Worm (Caenorhabditis elegans): ENCODE data around the gene fip-7.
"Not testable (repeated sequence)": the region's sequence is repeated elsewhere in the genome, so short reads cannot be mapped to it uniquely, and the experiment has no call there.

fip-7 gene

ce11 chrIV:16663591-16663990 lies 37.6 kb downstream of the fip-7 start:
- TF ChIP-seq unc-120 (tag; optimal IDR thresholded peaks at IDR 0.05; ENCODE audit: poor library complexity, severe bottlenecking) (peak; percentile 76), tbx-8 (GFP tag; optimal IDR thresholded peaks at IDR 0.05) (no peak), ces-1 (GFP tag; optimal IDR thresholded peaks at IDR 0.05) (peak; percentile 49), flh-1 (GFP tag; optimal IDR thresholded peaks at IDR 0.05) (no peak), ham-2 (GFP tag; optimal IDR thresholded peaks at IDR 0.05) (no peak), pha-4 (tag; optimal IDR thresholded peaks at IDR 0.05) (peak; percentile 57), lsy-2 (tag; optimal IDR thresholded peaks at IDR 0.05) (peak; percentile 16), hlh-1 (tag; optimal IDR thresholded peaks at IDR 0.05) (peak; percentile 64), lin-32 (GFP tag; optimal IDR thresholded peaks at IDR 0.05) (no peak), mep-1 (tag; optimal IDR thresholded peaks at IDR 0.05) (no peak)

DNA sequence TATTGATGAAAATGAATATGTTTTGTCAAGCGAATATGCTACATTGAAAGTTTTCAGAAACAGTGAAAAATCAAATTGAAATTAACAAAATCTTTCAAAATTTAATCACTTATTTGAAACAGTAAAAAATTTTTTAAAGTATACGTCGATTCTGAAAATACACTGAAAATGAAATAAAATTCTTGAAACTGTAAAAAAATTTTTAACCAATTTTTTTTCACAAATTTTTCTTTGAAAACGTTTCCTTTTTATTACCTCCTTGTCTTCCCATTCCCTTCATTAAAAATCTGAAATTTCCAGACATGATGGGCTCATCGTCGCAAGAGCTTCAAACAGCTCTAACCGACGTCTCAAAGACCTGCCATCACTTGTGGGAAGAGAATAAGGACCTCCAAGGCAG lies 38.0 kb downstream of the fip-7 start, which contains the start of gene sta-1:
TSS of gene sta-1 (plus strand) at position 301 of the 400 bp plus-strand sequence.
- not testable (repeated sequence) for TF ChIP-seq nhr-2, zip-8, mep-1 (tag; optimal IDR thresholded peaks at IDR 0.05)

Data from whole organism, mixed stage, embryonic.